Fruit fly (Drosophila melanogaster) whole organism, embryonic: ENCODE results near the gene AMPdeam.

Experiments
- CG1024 ChIP-seq: fragments of 200-800 bp; sonication (Bioruptor generic); IDR thresholded peaks from 2 replicates; pipeline ENCODE4 v1.3.6; 2022; ENCODE audit warnings: missing biosample characterization, missing genetic modification characterization
- CG10267 ChIP-seq: fragments of 200-800 bp; sonication (Bioruptor generic); optimal IDR thresholded peaks from 2 replicates; lab custom pipeline; 2018; ENCODE audit warnings: missing biosample characterization, mild to moderate bottlenecking, missing genetic modification characterization, moderate library complexity
- CG10431 ChIP-seq: fragments of 200-800 bp; sonication (Bioruptor generic); optimal IDR thresholded peaks from 3 replicates; lab custom pipeline; 2018; ENCODE audit warnings: missing biosample characterization, mild to moderate bottlenecking, missing genetic modification characterization
- CG11398 ChIP-seq: fragments of 200-800 bp; sonication (Bioruptor generic); optimal IDR thresholded peaks from 2 replicates; lab custom pipeline; 2016; ENCODE audit warnings: missing biosample characterization, missing genetic modification characterization
- CG13123 ChIP-seq: fragments of 200-800 bp; sonication (Bioruptor generic); optimal IDR thresholded peaks from 2 replicates; lab custom pipeline; 2016; ENCODE audit warnings: missing biosample characterization, missing genetic modification characterization
- CG13894 ChIP-seq: fragments of 200-800 bp; sonication (Bioruptor generic); optimal IDR thresholded peaks from 3 replicates; lab custom pipeline; 2018; ENCODE audit warnings: missing biosample characterization, mild to moderate bottlenecking, missing genetic modification characterization, moderate library complexity
- CG14014 ChIP-seq: fragments of 200-800 bp; sonication (Bioruptor generic); IDR thresholded peaks from 2 replicates; pipeline ENCODE4 v1.3.6; 2022; ENCODE audit warnings: missing biosample characterization, missing genetic modification characterization
- CG14667 ChIP-seq: fragments of 200-800 bp; sonication (Bioruptor generic); IDR thresholded peaks from 2 replicates; pipeline ENCODE4 v1.3.6; 2022; ENCODE audit warnings: missing biosample characterization, missing genetic modification characterization
- CG15011 ChIP-seq: fragments of 200-800 bp; sonication (Bioruptor generic); optimal IDR thresholded peaks from 3 replicates; lab custom pipeline; 2018; ENCODE audit warnings: missing biosample characterization, mild to moderate bottlenecking, missing genetic modification characterization
- CG15269 ChIP-seq: fragments of 200-800 bp; sonication (Bioruptor generic); optimal IDR thresholded peaks from 2 replicates; lab custom pipeline; 2018; ENCODE audit warnings: missing biosample characterization, mild to moderate bottlenecking, missing genetic modification characterization, moderate library complexity
- CG2129 ChIP-seq: fragments of 200-800 bp; sonication (Bioruptor generic); IDR thresholded peaks from 2 replicates; pipeline ENCODE4 v1.3.6; 2022; ENCODE audit warnings: missing biosample characterization, missing genetic modification characterization; ENCODE audit not compliant: partially characterized antibody
- CG2889 ChIP-seq: fragments of 200-800 bp; sonication (Bioruptor generic); IDR thresholded peaks from 3 replicates; pipeline ENCODE4 v1.3.6; 2022; ENCODE audit warnings: missing biosample characterization, missing genetic modification characterization
- CG32767 ChIP-seq: fragments of 200-800 bp; sonication (Bioruptor generic); IDR thresholded peaks from 2 replicates; pipeline ENCODE4 v1.3.6; 2022; ENCODE audit warnings: missing biosample characterization, missing genetic modification characterization
- CG4328 ChIP-seq: fragments of 200-800 bp; sonication (Bioruptor generic); optimal IDR thresholded peaks from 3 replicates; lab custom pipeline; 2017; ENCODE audit warnings: missing biosample characterization, missing genetic modification reagents, missing genetic modification characterization
- CG6272 ChIP-seq: fragments of 200-800 bp; sonication (Bioruptor generic); IDR thresholded peaks from 2 replicates; pipeline ENCODE4 v1.3.6; 2022; ENCODE audit warnings: missing biosample characterization, missing genetic modification characterization
- CG7963 ChIP-seq: fragments of 200-800 bp; sonication (Bioruptor generic); IDR thresholded peaks from 3 replicates; pipeline ENCODE4 v1.3.6; 2022; ENCODE audit warnings: missing biosample characterization, missing genetic modification characterization; ENCODE audit not compliant: partially characterized antibody
- CG8290 ChIP-seq, 3 experiments: fragments of 200-800 bp; sonication (Bioruptor generic); optimal IDR thresholded peaks; 2 replicates each; lab custom pipeline; 2016 to 2019; ENCODE audit warnings: missing biosample characterization in 3 of 3, missing genetic modification characterization in 3 of 3, mild to moderate bottlenecking in 2 of 3, moderate library complexity in 1 of 3
- CG9817 ChIP-seq: fragments of 200-800 bp; sonication (Bioruptor generic); optimal IDR thresholded peaks from 2 replicates; lab custom pipeline; 2018; ENCODE audit warnings: missing biosample characterization, mild to moderate bottlenecking, missing genetic modification characterization, moderate library complexity
- CG9876 ChIP-seq: fragments of 200-800 bp; sonication (Bioruptor generic); optimal IDR thresholded peaks from 2 replicates; lab custom pipeline; 2016; ENCODE audit warnings: missing biosample characterization, missing genetic modification characterization
- CHES-1-like ChIP-seq: fragments of 200-800 bp; sonication (Bioruptor generic); optimal IDR thresholded peaks from 2 replicates; lab custom pipeline; 2016; ENCODE audit warnings: missing biosample characterization, missing genetic modification characterization
- CTCF ChIP-seq: fragments of 200-800 bp; sonication (Bioruptor generic); optimal IDR thresholded peaks from 2 replicates; lab custom pipeline; 2017; ENCODE audit warnings: missing biosample characterization, mild to moderate bottlenecking, missing genetic modification characterization, moderate library complexity
- Chrac-16 ChIP-seq: fragments of 200-800 bp; sonication (Bioruptor generic); optimal IDR thresholded peaks from 3 replicates; lab custom pipeline; 2016; ENCODE audit warnings: missing biosample characterization, missing genetic modification characterization
- D19B ChIP-seq: fragments of 200-800 bp; sonication (Bioruptor generic); optimal IDR thresholded peaks from 2 replicates; lab custom pipeline; 2017; ENCODE audit warnings: missing biosample characterization, mild to moderate bottlenecking, missing genetic modification characterization
- E2f1 ChIP-seq: fragments of 200-800 bp; sonication (Bioruptor generic); IDR thresholded peaks from 2 replicates; pipeline ENCODE4 v1.3.6; 2022; ENCODE audit warnings: missing biosample characterization, missing genetic modification characterization
- Ets65A ChIP-seq: fragments of 200-800 bp; sonication (Bioruptor generic); peaks from one replicate; lab custom pipeline; 2016; ENCODE audit warnings: missing biosample characterization, missing genetic modification characterization
- Gug ChIP-seq: fragments of 200-800 bp; sonication (Bioruptor generic); IDR thresholded peaks from 4 replicates; pipeline ENCODE4 v1.3.6; 2022; ENCODE audit warnings: missing biosample characterization, missing genetic modification characterization
- H15 ChIP-seq: fragments of 200-800 bp; sonication (Bioruptor generic); IDR thresholded peaks from 3 replicates; pipeline ENCODE4 v1.3.6; 2022; ENCODE audit warnings: missing biosample characterization, missing genetic modification characterization
- HLH3B ChIP-seq: fragments of 200-800 bp; sonication (Bioruptor generic); IDR thresholded peaks from 2 replicates; pipeline ENCODE4 v1.3.6; 2022; ENCODE audit warnings: missing biosample characterization, missing genetic modification characterization
- Oaz ChIP-seq: fragments of 200-800 bp; sonication (Bioruptor generic); IDR thresholded peaks from 2 replicates; pipeline ENCODE4 v1.3.6; 2022; ENCODE audit warnings: missing biosample characterization, missing genetic modification characterization
- Oli ChIP-seq: fragments of 200-800 bp; sonication (Bioruptor generic); optimal IDR thresholded peaks from 2 replicates; lab custom pipeline; 2018; ENCODE audit warnings: missing biosample characterization, mild to moderate bottlenecking, missing genetic modification characterization, moderate library complexity
- Pdp1 ChIP-seq, 2 experiments: fragments of 200-800 bp; sonication (Bioruptor generic); optimal IDR thresholded peaks; 3 replicates each; lab custom pipeline; 2016; ENCODE audit warnings: missing biosample characterization in 2 of 2, missing genetic modification characterization in 2 of 2, mild to moderate bottlenecking in 1 of 2, moderate library complexity in 1 of 2
- chif ChIP-seq, 2 experiments: fragments of 200-800 bp; sonication (Bioruptor generic); optimal IDR thresholded peaks; 3 replicates each; lab custom pipeline; 2016; ENCODE audit warnings: missing biosample characterization in 2 of 2, missing genetic modification characterization in 2 of 2
- gsb-n ChIP-seq: fragments of 200-800 bp; sonication (Bioruptor generic); optimal IDR thresholded peaks from 3 replicates; lab custom pipeline; 2018; ENCODE audit warnings: missing biosample characterization, mild to moderate bottlenecking, missing genetic modification characterization
- ham ChIP-seq: fragments of 200-800 bp; sonication (Bioruptor generic); IDR thresholded peaks from 2 replicates; pipeline ENCODE4 v1.3.6; 2022; ENCODE audit warnings: missing biosample characterization, missing genetic modification characterization
- hkb ChIP-seq, 2 experiments: fragments of 200-800 bp in 1 of 2; fragments of >200 bp in 1 of 2; sonication (Bioruptor generic) in 1 of 2; IDR thresholded peaks in 1 of 2; optimal IDR thresholded peaks in 1 of 2; 2 replicates each; pipeline versions ENCODE4 v1.3.6 to Lab custom; 2017 to 2022; ENCODE audit warnings: missing biosample characterization in 1 of 2, missing genetic modification characterization in 1 of 2
- jing ChIP-seq: fragments of 200-800 bp; sonication (Bioruptor generic); optimal IDR thresholded peaks from 2 replicates; lab custom pipeline; 2018; ENCODE audit warnings: missing biosample characterization, mild to moderate bottlenecking, missing genetic modification characterization
- klu ChIP-seq: fragments of 200-800 bp; sonication (Bioruptor generic); IDR thresholded peaks from 2 replicates; pipeline ENCODE4 v1.3.6; 2022; ENCODE audit warnings: missing biosample characterization, missing genetic modification characterization
- luna ChIP-seq: fragments of 200-800 bp; sonication (Bioruptor generic); optimal IDR thresholded peaks from 2 replicates; lab custom pipeline; 2016; ENCODE audit warnings: missing biosample characterization, missing genetic modification characterization
- nerfin-2 ChIP-seq: fragments of 200-800 bp; sonication (Bioruptor generic); IDR thresholded peaks from 2 replicates; pipeline ENCODE4 v1.3.6; 2022; ENCODE audit warnings: missing biosample characterization, missing genetic modification characterization; ENCODE audit not compliant: partially characterized antibody
- nmo ChIP-seq: fragments of 200-800 bp; sonication (Bioruptor generic); optimal IDR thresholded peaks from 2 replicates; lab custom pipeline; 2018; ENCODE audit warnings: missing biosample characterization, mild to moderate bottlenecking, missing genetic modification characterization, moderate library complexity
- onecut ChIP-seq: fragments of 200-800 bp; sonication (Bioruptor generic); IDR thresholded peaks from 2 replicates; pipeline ENCODE4 v1.3.6; 2022; ENCODE audit warnings: missing biosample characterization, missing genetic modification characterization
- pan ChIP-seq, 4 experiments: fragments of >200 bp in 3 of 4; fragments of 200-800 bp in 1 of 4; sonication (Bioruptor generic) in 1 of 4; optimal IDR thresholded peaks in 3 of 4; IDR thresholded peaks in 1 of 4; 2 replicates each; pipeline versions ENCODE4 v1.3.6 to Lab custom; 2017 to 2022; ENCODE audit warnings: missing biosample characterization in 2 of 4, missing genetic modification characterization in 2 of 4, mixed read lengths in 1 of 4
- prd ChIP-seq, 3 experiments: fragments of >200 bp in 2 of 3; fragments of 200-800 bp in 1 of 3; sonication (Bioruptor generic) in 1 of 3; optimal IDR thresholded peaks in 2 of 3; IDR thresholded peaks in 1 of 3; 2 replicates in 2 of 3; 3 replicates in 1 of 3; pipeline versions ENCODE4 v1.3.6 to Lab custom; 2017 to 2022; ENCODE audit warnings: missing biosample characterization in 1 of 3, missing genetic modification characterization in 1 of 3
- pros ChIP-seq: fragments of 200-800 bp; sonication (Bioruptor generic); optimal IDR thresholded peaks from 3 replicates; lab custom pipeline; 2019; ENCODE audit warnings: missing biosample characterization, mild to moderate bottlenecking, missing genetic modification characterization, moderate library complexity
- sd ChIP-seq: fragments of 200-800 bp; sonication (Bioruptor generic); optimal IDR thresholded peaks from 3 replicates; lab custom pipeline; 2018; ENCODE audit warnings: missing biosample characterization, mild to moderate bottlenecking, missing genetic modification characterization, moderate library complexity
- sens ChIP-seq: fragments of 200-800 bp; sonication (Bioruptor generic); peaks from one replicate; lab custom pipeline; 2016; ENCODE audit warnings: missing biosample characterization, missing genetic modification characterization
- trh ChIP-seq: fragments of 200-800 bp; sonication (Bioruptor generic); optimal IDR thresholded peaks from 2 replicates; lab custom pipeline; 2016; ENCODE audit warnings: missing biosample characterization, missing genetic modification characterization
- tup ChIP-seq: fragments of 200-800 bp; sonication (Bioruptor generic); optimal IDR thresholded peaks from 2 replicates; lab custom pipeline; 2016; ENCODE audit warnings: missing biosample characterization, mild to moderate bottlenecking, missing genetic modification characterization, moderate library complexity
- zen ChIP-seq: fragments of 200-800 bp; sonication (Bioruptor generic); optimal IDR thresholded peaks from 3 replicates; lab custom pipeline; 2018; ENCODE audit warnings: missing biosample characterization, mild to moderate bottlenecking, missing genetic modification characterization, moderate library complexity

AMPdeam gene

DNA sequence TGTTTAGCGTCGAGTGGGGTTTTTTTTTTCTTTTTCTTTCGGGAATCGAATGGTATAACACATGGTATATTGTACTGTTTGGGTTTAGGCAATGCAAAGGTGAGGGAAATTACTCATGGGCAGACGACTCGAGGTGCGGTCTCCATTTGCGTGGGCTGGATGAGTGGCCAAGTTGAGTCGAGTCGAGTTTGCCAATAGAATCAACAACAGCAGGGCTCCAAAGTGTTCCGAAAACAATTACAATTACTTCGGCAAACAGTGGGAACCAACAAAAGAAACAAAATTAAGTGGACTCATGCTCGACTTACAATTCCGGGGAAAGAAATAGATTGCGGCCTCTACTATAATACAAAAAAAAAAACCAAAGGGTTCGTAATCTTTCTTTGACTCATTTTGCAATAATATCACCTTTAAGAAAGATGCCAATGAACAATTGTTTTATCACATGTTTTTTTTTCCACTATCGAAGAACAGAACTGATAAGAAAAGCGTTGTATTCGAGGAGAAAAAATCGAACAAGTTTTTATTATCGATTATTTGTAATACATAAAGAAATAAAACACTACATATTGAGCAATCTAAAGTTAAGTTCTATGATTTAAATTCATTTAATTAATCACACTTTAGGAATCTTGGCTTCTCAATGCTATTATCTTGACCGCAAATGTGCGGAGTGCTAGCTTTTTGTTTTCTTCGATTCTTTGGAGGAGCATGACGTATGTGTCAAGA lies 25.2 kb downstream of the AMPdeam start (continued):
- TF ChIP-seq CG7963 (no peak), sens (GFP tag; lab: Kevin White, UChicago) (peak; percentile 85), zen (tag; lab: Kevin White, UChicago) (no peak), CTCF (no peak), CG13123 (no peak), hkb (optimal IDR thresholded peaks at IDR 0.05; lab: Kevin White, UChicago) (no peak), hkb (GFP tag; IDR thresholded peaks at IDR 0.05; lab: Robert Waterston, UW) (no peak), HLH3B (no peak), pan (optimal IDR thresholded peaks at IDR 0.05; lab: Kevin White, UChicago) (no peak), pan (GFP tag; optimal IDR thresholded peaks at IDR 0.05 in 1 of 2, IDR thresholded peaks at IDR 0.05 in 1 of 2) (no peak), onecut (GFP tag; lab: Robert Waterston, UW) (no peak), CG15011 (GFP tag; lab: Kevin White, UChicago) (peak; percentile 5), CG4328 (no peak), tup (no peak), CG2129 (no peak), Pdp1 (GFP tag; optimal IDR thresholded peaks at IDR 0.05; lab: Kevin White, UChicago) (no peak), nerfin-2 (no peak), Ets65A (GFP tag; lab: Kevin White, UChicago) (peak; percentile 77), CG32767 (GFP tag; lab: Robert Waterston, UW) (no peak), trh (GFP tag; lab: Kevin White, UChicago) (no peak), pros (GFP tag; lab: Kevin White, UChicago) (no peak), luna (GFP tag; lab: Kevin White, UChicago) (no peak), H15 (GFP tag; lab: Robert Waterston, UW) (no peak), klu (GFP tag; lab: Robert Waterston, UW) (no peak), CG15269 (tag; lab: Kevin White, UChicago) (peak; percentile 43), CG14014 (GFP tag; lab: Robert Waterston, UW) (no peak; the same call in 1 of the 2 replicates), CG11398 (GFP tag; lab: Kevin White, UChicago) (no peak), Gug (GFP tag; lab: Robert Waterston, UW) (no peak), CG6272 (GFP tag; lab: Robert Waterston, UW) (no peak), CG10267 (tag; lab: Kevin White, UChicago) (peak; percentile 20), CG14667 (GFP tag; lab: Robert Waterston, UW) (no peak), CG9817 (tag; lab: Kevin White, UChicago) (no peak), prd (optimal IDR thresholded peaks at IDR 0.05; lab: Kevin White, UChicago) (no peak), prd (GFP tag; IDR thresholded peaks at IDR 0.05; lab: Robert Waterston, UW) (no peak), CG9876 (GFP tag; lab: Kevin White, UChicago) (no peak), gsb-n (peak; percentile 15), CG10431 (GFP tag; lab: Kevin White, UChicago) (no peak), Oli (tag; lab: Kevin White, UChicago) (peak; percentile 34), ham (no peak), chif (GFP tag; optimal IDR thresholded peaks at IDR 0.05; lab: Kevin White, UChicago) (no peak), jing (GFP tag; lab: Kevin White, UChicago) (no peak), Oaz (GFP tag; lab: Robert Waterston, UW) (no peak), nmo (GFP tag; lab: Kevin White, UChicago) (peak; percentile 40), sd (tag; lab: Kevin White, UChicago) (no peak), CG13894 (tag; lab: Kevin White, UChicago) (no peak), E2f1 (no peak), CHES-1-like (GFP tag; lab: Kevin White, UChicago) (peak; percentile 10), Chrac-16 (GFP tag; lab: Kevin White, UChicago) (no peak), CG8290 (GFP tag; optimal IDR thresholded peaks at IDR 0.05; lab: Kevin White, UChicago) (no peak), CG8290 (tag; optimal IDR thresholded peaks at IDR 0.05; lab: Kevin White, UChicago) (peak in 1 of 2 experiments; percentile 7), CG2889 (GFP tag; lab: Robert Waterston, UW) (no peak), D19B (GFP tag; lab: Kevin White, UChicago) (no peak), CG1024 (GFP tag; lab: Robert Waterston, UW) (no peak)
